Worm (Caenorhabditis elegans): ENCODE results near the gene C03B8.3.
"Not testable (repeated sequence)": the region's sequence is repeated elsewhere in the genome, so short reads cannot be mapped to it uniquely, and the experiment has no call there.

DNA sequence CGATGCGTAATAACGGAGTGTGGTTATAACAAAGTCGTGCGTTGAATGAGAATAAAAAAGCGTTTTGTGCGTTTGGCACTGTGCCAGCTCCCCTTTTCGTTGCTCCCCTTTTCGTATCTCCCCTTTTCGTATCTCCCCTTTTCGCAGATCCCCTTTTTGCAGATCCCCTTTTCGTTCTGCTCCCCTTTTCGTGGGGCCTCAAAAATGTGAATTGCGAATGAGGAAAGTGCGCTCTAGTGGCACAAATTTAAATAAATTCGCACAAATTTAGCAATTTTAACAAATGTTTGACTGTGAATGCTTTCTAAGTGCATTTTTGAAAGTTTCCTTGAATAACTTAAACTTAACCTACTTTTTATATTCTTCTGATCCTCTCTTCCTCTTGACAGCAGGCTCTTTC is 3.3 kb upstream of the C03B8.3 start:
- TF ChIP-seq snpc-4 (tag; optimal IDR thresholded peaks at IDR 0.05); nhr-6 (tag; optimal IDR thresholded peaks at IDR 0.05); ama-1 (optimal IDR thresholded peaks at IDR 0.05); zip-11 (GFP tag; IDR thresholded peaks at IDR 0.05); Y75B8A.6 (GFP tag; IDR thresholded peaks at IDR 0.05); unc-39 (tag; optimal IDR thresholded peaks at IDR 0.05); fos-1 (tag; optimal IDR thresholded peaks at IDR 0.05); F49E8.2 (tag; optimal IDR thresholded peaks at IDR 0.05; ENCODE audit: borderline replicate concordance); D1046.2 (GFP tag; IDR thresholded peaks at IDR 0.05); mep-1 (tag; optimal IDR thresholded peaks at IDR 0.05); nhr-41 (GFP tag; IDR thresholded peaks at IDR 0.05); lim-7 (GFP tag; IDR thresholded peaks at IDR 0.05); ztf-11 (tag; optimal IDR thresholded peaks at IDR 0.05); egl-27 (tag; optimal IDR thresholded peaks at IDR 0.05): not testable (repeated sequence)
